Fruit fly (Drosophila melanogaster) whole organism, prepupa: ENCODE measurements around the gene Nf-YB.
A peak's percentile ranks its signal among the peaks of the same experiment; 100 is the strongest.

ENCODE experiments used
- CG10631 ChIP-seq: fragments of 200-800 bp; sonication (Bioruptor generic); optimal IDR thresholded peaks from 2 replicates; lab custom pipeline; 2016; ENCODE audit warnings: missing biosample characterization, missing genetic modification characterization
- CG10669 ChIP-seq: fragments of 200-800 bp; sonication (Bioruptor generic); optimal IDR thresholded peaks from 3 replicates; lab custom pipeline; 2018; ENCODE audit warnings: missing biosample characterization, mild to moderate bottlenecking, missing genetic modification characterization, moderate library complexity
- CG11902 ChIP-seq: fragments of 200-800 bp; sonication (Bioruptor generic); optimal IDR thresholded peaks from 3 replicates; lab custom pipeline; 2016; ENCODE audit warnings: missing biosample characterization, missing genetic modification characterization
- CG15336 ChIP-seq: fragments of 200-800 bp; sonication (Bioruptor generic); IDR thresholded peaks from 2 replicates; pipeline ENCODE4 v1.3.6; 2022; ENCODE audit warnings: missing biosample characterization, missing genetic modification characterization
- CG1621 ChIP-seq: fragments of 200-800 bp; sonication (Bioruptor generic); optimal IDR thresholded peaks from 3 replicates; lab custom pipeline; 2018; ENCODE audit warnings: missing biosample characterization, mild to moderate bottlenecking, missing genetic modification characterization
- CG16779 ChIP-seq: fragments of 200-800 bp; sonication (Bioruptor generic); optimal IDR thresholded peaks from 3 replicates; lab custom pipeline; 2017; ENCODE audit warnings: missing biosample characterization, mild to moderate bottlenecking, missing genetic modification characterization
- CG3032 ChIP-seq: fragments of 200-800 bp; optimal IDR thresholded peaks from 2 replicates; lab custom pipeline; 2019; ENCODE audit warnings: missing biosample characterization, mild to moderate bottlenecking, missing genetic modification characterization, moderate library complexity
- CG32006 ChIP-seq: fragments of 200-800 bp; sonication (Bioruptor generic); optimal IDR thresholded peaks from 3 replicates; lab custom pipeline; 2017; ENCODE audit warnings: missing biosample characterization, mild to moderate bottlenecking, missing genetic modification characterization
- CG34406 ChIP-seq: fragments of 200-800 bp; sonication (Bioruptor generic); optimal IDR thresholded peaks from 3 replicates; lab custom pipeline; 2016; ENCODE audit warnings: missing biosample characterization, missing genetic modification characterization
- CG3919 ChIP-seq: fragments of 200-800 bp; sonication (Bioruptor generic); optimal IDR thresholded peaks from 3 replicates; lab custom pipeline; 2016; ENCODE audit warnings: missing biosample characterization, missing genetic modification characterization
- CG4318 ChIP-seq: fragments of 200-800 bp; sonication (Bioruptor generic); optimal IDR thresholded peaks from 3 replicates; lab custom pipeline; 2017; ENCODE audit warnings: missing biosample characterization, mild to moderate bottlenecking, missing genetic modification characterization
- CG6163 ChIP-seq: fragments of 200-800 bp; sonication (Bioruptor generic); IDR thresholded peaks from 3 replicates; pipeline ENCODE4 v1.3.6; 2022; ENCODE audit warnings: missing biosample characterization, missing genetic modification characterization
- CG6276 ChIP-seq: fragments of 200-800 bp; sonication (Bioruptor generic); optimal IDR thresholded peaks from 2 replicates; lab custom pipeline; 2017; ENCODE audit warnings: missing biosample characterization, mild to moderate bottlenecking, missing genetic modification characterization
- CG6792 ChIP-seq: fragments of 200-800 bp; sonication (Bioruptor generic); optimal IDR thresholded peaks from 3 replicates; lab custom pipeline; 2016; ENCODE audit warnings: missing biosample characterization, missing genetic modification characterization
- CG6808 ChIP-seq: fragments of 200-800 bp; sonication (Bioruptor generic); optimal IDR thresholded peaks from 3 replicates; lab custom pipeline; 2017; ENCODE audit warnings: missing biosample characterization, missing genetic modification characterization, mild to moderate bottlenecking, moderate library complexity, missing genetic modification reagents
- CG6854 ChIP-seq: fragments of 200-800 bp; sonication (Bioruptor generic); optimal IDR thresholded peaks from 2 replicates; lab custom pipeline; 2017; ENCODE audit warnings: missing biosample characterization, mild to moderate bottlenecking, missing genetic modification characterization
- CG7368 ChIP-seq: fragments of 200-800 bp; sonication (Bioruptor generic); optimal IDR thresholded peaks from 3 replicates; lab custom pipeline; 2016; ENCODE audit warnings: missing biosample characterization, missing genetic modification characterization
- CG8119 ChIP-seq: fragments of 200-800 bp; sonication (Bioruptor generic); IDR thresholded peaks from 3 replicates; pipeline ENCODE4 v1.3.6; 2022; ENCODE audit warnings: missing biosample characterization, missing genetic modification characterization
- CG8319 ChIP-seq: fragments of 200-800 bp; sonication (Bioruptor generic); optimal IDR thresholded peaks from 3 replicates; lab custom pipeline; 2016; ENCODE audit warnings: missing biosample characterization, missing genetic modification characterization
- CG8632 ChIP-seq: fragments of 200-800 bp; sonication (Bioruptor generic); optimal IDR thresholded peaks from 3 replicates; lab custom pipeline; 2016; ENCODE audit warnings: missing biosample characterization, missing genetic modification characterization
- CG9139 ChIP-seq: fragments of 200-800 bp; sonication (Bioruptor generic); optimal IDR thresholded peaks from 3 replicates; lab custom pipeline; 2017; ENCODE audit warnings: missing biosample characterization, mild to moderate bottlenecking, missing genetic modification characterization
- Eip75B ChIP-seq: fragments of 200-800 bp; sonication (Bioruptor generic); optimal IDR thresholded peaks from 3 replicates; lab custom pipeline; 2016; ENCODE audit warnings: missing biosample characterization, missing genetic modification characterization
- Eip78C ChIP-seq: fragments of 200-800 bp; sonication (Bioruptor generic); peaks from one replicate; lab custom pipeline; 2016; ENCODE audit warnings: missing biosample characterization, missing genetic modification characterization
- Eip93F ChIP-seq: fragments of 200-800 bp; sonication (Bioruptor generic); optimal IDR thresholded peaks from 2 replicates; lab custom pipeline; 2016; ENCODE audit warnings: missing biosample characterization, mild to moderate bottlenecking, missing genetic modification characterization
- Ets21C ChIP-seq: fragments of 200-800 bp; sonication (Bioruptor generic); optimal IDR thresholded peaks from 3 replicates; lab custom pipeline; 2016; ENCODE audit warnings: missing biosample characterization, missing genetic modification characterization
- Gug ChIP-seq: fragments of 200-800 bp; sonication (Bioruptor generic); IDR thresholded peaks from 2 replicates; pipeline ENCODE4 v1.3.6; 2022; ENCODE audit warnings: missing biosample characterization, missing genetic modification characterization
- Hr38 ChIP-seq: sonication (Bioruptor generic); optimal IDR thresholded peaks from 2 replicates; lab custom pipeline; 2016; ENCODE audit warnings: missing biosample characterization, missing genetic modification characterization
- Hr39 ChIP-seq: fragments of 200-800 bp; sonication (Bioruptor generic); optimal IDR thresholded peaks from 2 replicates; lab custom pipeline; 2016; ENCODE audit warnings: missing biosample characterization, missing genetic modification characterization
- Hr4 ChIP-seq: fragments of 200-800 bp; sonication (Bioruptor generic); optimal IDR thresholded peaks from 3 replicates; lab custom pipeline; 2016; ENCODE audit warnings: missing biosample characterization, missing genetic modification characterization
- Lpt ChIP-seq: fragments of 200-800 bp; sonication (Bioruptor generic); optimal IDR thresholded peaks from 3 replicates; lab custom pipeline; 2016; ENCODE audit warnings: missing biosample characterization, missing genetic modification characterization
- OdsH ChIP-seq: fragments of 200-800 bp; sonication (Bioruptor generic); optimal IDR thresholded peaks from 3 replicates; lab custom pipeline; 2016; ENCODE audit warnings: missing biosample characterization, missing genetic modification characterization
- Sox102F ChIP-seq: fragments of 200-800 bp; sonication (Bioruptor generic); optimal IDR thresholded peaks from 2 replicates; lab custom pipeline; 2016; ENCODE audit warnings: missing biosample characterization, mild to moderate bottlenecking, missing genetic modification characterization
- Sox15 ChIP-seq: fragments of 200-800 bp; sonication (Bioruptor generic); optimal IDR thresholded peaks from 3 replicates; lab custom pipeline; 2016; ENCODE audit warnings: missing biosample characterization, missing genetic modification characterization
- achi ChIP-seq: fragments of 200-800 bp; sonication (Bioruptor generic); optimal IDR thresholded peaks from 3 replicates; lab custom pipeline; 2016; ENCODE audit warnings: missing biosample characterization, missing genetic modification characterization
- acj6 ChIP-seq: fragments of 200-800 bp; sonication (Bioruptor generic); optimal IDR thresholded peaks from 3 replicates; lab custom pipeline; 2016; ENCODE audit warnings: missing biosample characterization, missing genetic modification characterization
- dac ChIP-seq: fragments of 200-800 bp; sonication (Bioruptor generic); optimal IDR thresholded peaks from 2 replicates; lab custom pipeline; 2017; ENCODE audit warnings: missing biosample characterization, mild to moderate bottlenecking, missing genetic modification characterization
- dsx ChIP-seq: fragments of 200-800 bp; optimal IDR thresholded peaks from 3 replicates; lab custom pipeline; 2019; ENCODE audit warnings: missing biosample characterization, mild to moderate bottlenecking, missing genetic modification characterization, moderate library complexity; ENCODE audit not compliant: poor library complexity, severe bottlenecking
- eg ChIP-seq: fragments of 200-800 bp; sonication (Bioruptor generic); IDR thresholded peaks from 3 replicates; pipeline ENCODE4 v1.3.6; 2022; ENCODE audit warnings: missing biosample characterization, missing genetic modification characterization
- esn ChIP-seq: fragments of 200-800 bp; sonication (Bioruptor generic); optimal IDR thresholded peaks from 2 replicates; lab custom pipeline; 2016; ENCODE audit warnings: missing biosample characterization, mild to moderate bottlenecking, missing genetic modification characterization, moderate library complexity
- fd59A ChIP-seq: fragments of 200-800 bp; sonication (Bioruptor generic); optimal IDR thresholded peaks from 2 replicates; lab custom pipeline; 2017; ENCODE audit warnings: missing biosample characterization, mild to moderate bottlenecking, missing genetic modification characterization, missing genetic modification reagents
- fd85E ChIP-seq: fragments of 200-800 bp; sonication (Bioruptor generic); optimal IDR thresholded peaks from 3 replicates; lab custom pipeline; 2016; ENCODE audit warnings: missing biosample characterization, missing genetic modification characterization
- fkh ChIP-seq: fragments of 200-800 bp; sonication (Bioruptor generic); optimal IDR thresholded peaks from 3 replicates; lab custom pipeline; 2017; ENCODE audit warnings: missing biosample characterization, mild to moderate bottlenecking, missing genetic modification characterization, moderate library complexity
- net ChIP-seq: fragments of 200-800 bp; sonication (Bioruptor generic); optimal IDR thresholded peaks from 3 replicates; lab custom pipeline; 2016; ENCODE audit warnings: missing biosample characterization, missing genetic modification characterization
- pdm3 ChIP-seq: fragments of 200-800 bp; sonication (Bioruptor generic); optimal IDR thresholded peaks from 3 replicates; lab custom pipeline; 2016; ENCODE audit warnings: missing biosample characterization, missing genetic modification characterization
- salr ChIP-seq, 2 experiments: fragments of 200-800 bp; sonication (Bioruptor generic); optimal IDR thresholded peaks; 3 replicates each; lab custom pipeline; 2016 to 2018; ENCODE audit warnings: missing biosample characterization in 2 of 2, missing genetic modification characterization in 2 of 2, mild to moderate bottlenecking in 1 of 2
- svp ChIP-seq: fragments of 200-800 bp; sonication (Bioruptor generic); peaks from one replicate; lab custom pipeline; 2016; ENCODE audit warnings: missing biosample characterization, missing genetic modification characterization
- vri ChIP-seq: fragments of 200-800 bp; sonication (Bioruptor generic); optimal IDR thresholded peaks from 3 replicates; lab custom pipeline; 2016; ENCODE audit warnings: missing biosample characterization, mild to moderate bottlenecking, missing genetic modification characterization

The Nf-YB gene

dm6 chr2L:19735635-19736109, at the start of gene Nf-YB, which contains the start of gene CG10462:
TSS of gene Nf-YB (plus strand) at chr2L:19736044.
TSS of gene CG10462 (minus strand) at chr2L:19735980.
- TF ChIP-seq Ets21C (GFP tag; lab: Kevin White, UChicago) (no peak), fkh (GFP tag; lab: Kevin White, UChicago) (peak; percentile 93), achi (GFP tag; lab: Kevin White, UChicago) (no peak)

- peak; percentile 42 for TF ChIP-seq svp
- no peak for TF ChIP-seq CG15336
Measured at dm6 chr2L:19700868-19701267, 35.0 kb upstream of the Nf-YB start, which contains the start of gene scw. TSS of gene scw (minus strand) at chr2L:19700968.

dm6 chr2L:19722517-19722916, 13.3 kb upstream of the Nf-YB start:
- TF ChIP-seq Hr38 (GFP tag; lab: Kevin White, UChicago), result no peak
- no peak for TF ChIP-seq CG3032
- no peak for TF ChIP-seq esn
- no peak for TF ChIP-seq CG1621
- TF ChIP-seq CG6163 (GFP tag; lab: Robert Waterston, UW), result peak; percentile 47; the same call in 2 of the 3 replicates
- no peak for TF ChIP-seq fd85E (GFP tag; lab: Kevin White, UChicago)
- TF ChIP-seq CG16779 (tag; lab: Kevin White, UChicago), result peak; percentile 7
- TF ChIP-seq net (GFP tag; lab: Kevin White, UChicago), result peak; percentile 16
- no peak for TF ChIP-seq CG7368 (GFP tag; lab: Kevin White, UChicago)
- TF ChIP-seq CG8319 (GFP tag; lab: Kevin White, UChicago), result no peak
- no peak for TF ChIP-seq Eip93F
- peak; percentile 48 for TF ChIP-seq CG10631 (GFP tag; lab: Kevin White, UChicago)
- TF ChIP-seq CG9139 (GFP tag; lab: Kevin White, UChicago), result no peak
- TF ChIP-seq vri (GFP tag; lab: Kevin White, UChicago), result no peak
- TF ChIP-seq CG8119 (GFP tag; lab: Robert Waterston, UW), result no peak
- peak; percentile 23 for TF ChIP-seq CG6792 (GFP tag; lab: Kevin White, UChicago)
- peak; percentile 45 for TF ChIP-seq achi (GFP tag; lab: Kevin White, UChicago)
- TF ChIP-seq CG34406 (GFP tag; lab: Kevin White, UChicago), result peak; percentile 10
- TF ChIP-seq Sox15, result no peak
- TF ChIP-seq dac (GFP tag; lab: Kevin White, UChicago), result no peak
- TF ChIP-seq salr (GFP tag; optimal IDR thresholded peaks at IDR 0.05; lab: Kevin White, UChicago), result peak; percentile 11 to 29
- peak; percentile 34 for TF ChIP-seq acj6
- no peak for TF ChIP-seq CG3919
- peak; percentile 68 for TF ChIP-seq svp
- peak; percentile 21 for TF ChIP-seq Hr4 (GFP tag; lab: Kevin White, UChicago)
- peak; percentile 25 for TF ChIP-seq Eip75B (GFP tag; lab: Kevin White, UChicago)
- TF ChIP-seq Sox102F (GFP tag; lab: Kevin White, UChicago), result peak; percentile 24
- TF ChIP-seq pdm3 (GFP tag; lab: Kevin White, UChicago), result peak; percentile 44
- TF ChIP-seq dsx (GFP tag; lab: Kevin White, UChicago), result no peak
- TF ChIP-seq CG6276 (GFP tag; lab: Kevin White, UChicago), result no peak
- peak; percentile 8 for TF ChIP-seq fd59A (GFP tag; lab: Kevin White, UChicago)
- TF ChIP-seq CG32006, result no peak
- TF ChIP-seq CG15336, result peak; percentile 35; the same call in 1 of the 2 replicates
- no peak; the same call in 1 of the 2 replicates for TF ChIP-seq Gug (GFP tag; lab: Robert Waterston, UW)
- peak; percentile 24 for TF ChIP-seq Hr39 (GFP tag; lab: Kevin White, UChicago)
- TF ChIP-seq Eip78C (GFP tag; lab: Kevin White, UChicago), result peak; percentile 62
- peak; percentile 4 for TF ChIP-seq CG8632 (GFP tag; lab: Kevin White, UChicago)
- no peak for TF ChIP-seq CG6808
- TF ChIP-seq OdsH (GFP tag; lab: Kevin White, UChicago), result peak; percentile 48
- TF ChIP-seq CG6854 (GFP tag; lab: Kevin White, UChicago), result no peak
- peak; percentile 9 for TF ChIP-seq CG4318 (GFP tag; lab: Kevin White, UChicago)
- no peak for TF ChIP-seq Lpt (GFP tag; lab: Kevin White, UChicago)
- peak; percentile 5 for TF ChIP-seq CG10669 (GFP tag; lab: Kevin White, UChicago)
- TF ChIP-seq eg (GFP tag; lab: Robert Waterston, UW), result no peak; the same call in 2 of the 3 replicates
- TF ChIP-seq fkh (GFP tag; lab: Kevin White, UChicago), result no peak
- no peak for TF ChIP-seq CG11902
